Worm (Caenorhabditis elegans) whole organism, L3 larva: ENCODE results near the gene srg-53.

Experiments used
- R02D3.7 ChIP-seq: fragments of 150-350 bp; optimal IDR thresholded peaks from 2 replicates; lab custom pipeline; 2014; ENCODE audit warnings: missing biosample characterization, missing genetic modification characterization
- nhr-23 ChIP-seq: fragments of 150-350 bp; optimal IDR thresholded peaks from 2 replicates; lab custom pipeline; 2014; ENCODE audit warnings: missing biosample characterization, missing genetic modification reagents, missing genetic modification characterization
- nhr-67 ChIP-seq: fragments of 150-350 bp; optimal IDR thresholded peaks from 2 replicates; lab custom pipeline; 2014; ENCODE audit warnings: missing biosample characterization, missing genetic modification characterization
- nhr-76 ChIP-seq: fragments of 150-350 bp; sonication (generic microtip); optimal IDR thresholded peaks from 5 replicates; lab custom pipeline; 2014; ENCODE audit warnings: missing biosample characterization, missing genetic modification characterization
- unc-62 ChIP-seq: fragments of 150-350 bp; sonication (generic microtip); optimal IDR thresholded peaks from 4 replicates; lab custom pipeline; 2014; ENCODE audit warnings: missing biosample characterization, missing genetic modification reagents, missing genetic modification characterization
- ztf-11 ChIP-seq: fragments of 150-350 bp; optimal IDR thresholded peaks from 2 replicates; lab custom pipeline; 2014; ENCODE audit warnings: missing biosample characterization, missing genetic modification characterization

ce11 chrV:858841-859456 lies 20.3 kb upstream of the srg-53 start:
- no peak for TF ChIP-seq ztf-11 (tag; lab: Kevin White, UChicago)
- no peak for TF ChIP-seq nhr-76 (tag; lab: Kevin White, UChicago)
- TF ChIP-seq nhr-67 (tag; lab: Kevin White, UChicago): no peak
- TF ChIP-seq nhr-23 (tag; lab: Kevin White, UChicago): no peak
- no peak for TF ChIP-seq unc-62
- no peak for TF ChIP-seq R02D3.7 (tag; lab: Kevin White, UChicago)
